Fruit fly (Drosophila melanogaster) Kc167 (cell line): ENCODE measurements around the gene CG32755.

Experiments
- Myc ChIP-seq: fragments of >200 bp; optimal IDR thresholded peaks from 2 replicates; lab custom pipeline; 2017; ENCODE audit warnings: missing external identifiers
- Sin3A ChIP-seq: fragments of >200 bp; optimal IDR thresholded peaks from 2 replicates; lab custom pipeline; 2018; ENCODE audit warnings: missing external identifiers
- h ChIP-seq: fragments of >200 bp; optimal IDR thresholded peaks from 3 replicates; lab custom pipeline; 2018; ENCODE audit warnings: missing external identifiers
- insv ChIP-seq: fragments of >200 bp; optimal IDR thresholded peaks from 3 replicates; lab custom pipeline; 2018; ENCODE audit warnings: missing external identifiers
- psq ChIP-seq: fragments of >200 bp; optimal IDR thresholded peaks from 2 replicates; lab custom pipeline; 2017; ENCODE audit warnings: missing external identifiers
- ttk ChIP-seq: sonication (Bioruptor generic); optimal IDR thresholded peaks from 2 replicates; lab custom pipeline; 2017; ENCODE audit warnings: missing external identifiers

Gene CG32755

dm6 chrX:5947870-5948498 lies 2.1 kb upstream of the CG32755 start, which contains the start of gene CG6041:
Gene CG6041, plus strand, starts transcription at chrX:5948160.
- TF ChIP-seq psq (lab: Kevin White, UChicago) (no peak), ttk (no peak), h (lab: Kevin White, UChicago) (no peak), Sin3A (lab: Kevin White, UChicago) (no peak), Myc (no peak), insv (lab: Kevin White, UChicago) (no peak)

dm6 chrX:5952265-5952664 lies 2.2 kb downstream of the CG32755 start, which contains the start of gene CG6048:
Gene CG6048, plus strand, starts transcription at chrX:5952565.
- TF ChIP-seq ttk (no peak), Sin3A (lab: Kevin White, UChicago) (no peak), insv (lab: Kevin White, UChicago) (no peak), psq (lab: Kevin White, UChicago) (no peak), Myc (no peak)

- no peak for TF ChIP-seq ttk
- no peak for TF ChIP-seq Sin3A (lab: Kevin White, UChicago)
- no peak for TF ChIP-seq Myc
- TF ChIP-seq psq (lab: Kevin White, UChicago): no peak
- no peak for TF ChIP-seq h (lab: Kevin White, UChicago)
- no peak for TF ChIP-seq insv (lab: Kevin White, UChicago)
Observed at dm6 chrX:5955207-5955679, 5.2 kb downstream of the CG32755 start, which contains the start of gene CG6067. Gene CG6067, plus strand, starts transcription at chrX:5955629.

dm6 chrX:5956646-5957441 lies 6.8 kb downstream of the CG32755 start:
- no peak for TF ChIP-seq ttk
- TF ChIP-seq insv (lab: Kevin White, UChicago): no peak
- TF ChIP-seq Myc: no peak
- TF ChIP-seq Sin3A (lab: Kevin White, UChicago): no peak
- no peak for TF ChIP-seq psq (lab: Kevin White, UChicago)
- no peak for TF ChIP-seq h (lab: Kevin White, UChicago)

dm6 chrX:5964169-5964686 lies 14.2 kb downstream of the CG32755 start:
- TF ChIP-seq h (lab: Kevin White, UChicago): no peak
- no peak for TF ChIP-seq psq (lab: Kevin White, UChicago)
- TF ChIP-seq Sin3A (lab: Kevin White, UChicago): no peak
- no peak for TF ChIP-seq Myc
- TF ChIP-seq insv (lab: Kevin White, UChicago): no peak
- TF ChIP-seq ttk: no peak

DNA sequence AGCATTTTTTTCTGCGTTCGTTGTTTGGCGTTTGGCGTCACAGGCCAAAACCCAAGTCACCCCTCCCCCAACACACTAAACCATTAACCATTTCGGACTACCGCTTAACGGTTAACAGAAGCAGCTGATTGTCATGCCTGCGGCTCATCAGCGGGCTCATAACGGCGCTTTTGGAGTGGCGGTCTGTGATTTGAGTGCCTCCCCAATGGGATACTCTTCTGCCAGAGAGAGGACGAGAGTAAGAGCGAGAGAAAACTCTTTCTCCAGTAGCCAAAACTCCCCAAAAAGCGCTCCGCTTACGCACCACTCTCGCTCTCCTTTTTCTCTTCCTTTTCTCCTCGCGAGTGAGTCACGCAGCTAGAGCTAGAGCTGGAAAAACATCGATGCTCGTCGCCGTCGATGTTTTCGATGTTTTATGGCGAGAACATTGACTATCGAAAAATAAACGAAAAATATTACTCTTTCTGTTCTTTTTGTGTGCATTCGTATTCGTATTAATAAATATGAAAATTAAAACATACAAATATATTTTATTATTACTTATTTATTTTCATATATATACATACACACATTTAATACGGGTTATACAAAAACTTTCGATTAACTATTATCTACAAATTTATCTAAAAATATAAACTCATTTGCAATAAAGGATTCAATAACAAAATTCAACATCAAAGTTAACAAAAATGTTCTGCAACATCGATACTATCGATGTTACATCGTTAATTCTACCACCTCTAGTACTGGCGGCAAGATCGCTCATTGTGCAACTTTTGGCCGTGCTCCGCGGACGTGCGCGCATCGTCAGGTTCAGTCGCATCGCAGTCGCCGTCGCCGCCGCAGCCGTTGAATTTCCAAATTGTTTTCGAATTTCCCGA lies 15.7 kb downstream of the CG32755 start, which contains the start of gene Grip:
TSS of gene Grip (plus strand) at position 763 of the 881 bp plus-strand sequence.
- no peak for TF ChIP-seq ttk
- TF ChIP-seq insv (lab: Kevin White, UChicago): no peak
- TF ChIP-seq psq (lab: Kevin White, UChicago): no peak
- no peak for TF ChIP-seq Sin3A (lab: Kevin White, UChicago)
- no peak for TF ChIP-seq Myc
- TF ChIP-seq h (lab: Kevin White, UChicago): no peak

- TF ChIP-seq Myc (no peak), psq (lab: Kevin White, UChicago) (no peak), insv (lab: Kevin White, UChicago) (no peak), Sin3A (lab: Kevin White, UChicago) (no peak), h (lab: Kevin White, UChicago) (no peak), ttk (no peak)
Observed at dm6 chrX:5968094-5968723, 18.2 kb downstream of the CG32755 start.

DNA sequence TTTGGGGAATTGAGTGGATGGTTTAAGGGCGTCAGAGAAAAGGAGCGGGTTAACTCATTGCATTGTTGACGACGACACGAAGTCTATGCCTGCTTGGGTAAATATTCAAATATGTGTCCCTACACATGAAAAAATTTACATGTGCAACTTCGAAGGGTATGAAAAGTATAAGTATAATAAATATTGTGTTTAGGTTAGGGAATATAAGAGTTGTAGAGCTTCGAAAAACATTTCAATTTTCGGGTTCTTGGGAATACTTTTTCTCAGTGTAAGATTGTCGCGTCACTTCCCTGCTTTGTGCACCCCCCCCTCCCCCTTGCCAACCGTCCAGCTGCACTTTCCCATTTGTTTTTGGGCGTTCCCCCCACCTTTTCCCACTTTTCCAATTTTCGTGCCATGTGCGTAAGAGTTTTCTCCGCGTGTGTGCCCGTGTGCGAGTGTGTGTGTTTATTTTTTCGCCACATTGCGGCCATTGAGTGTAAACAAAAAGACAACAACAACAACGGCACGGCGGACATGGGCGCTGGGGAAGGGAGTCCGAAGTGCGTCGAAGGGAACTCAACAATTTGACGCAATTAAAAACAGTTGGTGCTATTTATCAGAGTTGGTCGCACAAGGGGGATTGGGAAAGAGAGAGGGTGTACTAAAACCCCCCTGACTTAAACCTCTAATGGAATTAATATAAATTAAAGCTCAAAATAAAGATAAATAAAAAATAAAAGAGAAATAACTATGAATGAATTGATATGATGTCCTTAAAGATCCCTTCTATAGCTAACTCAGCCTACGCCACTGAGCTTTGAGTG lies 20.0 kb downstream of the CG32755 start:
- TF ChIP-seq Myc: no peak
- TF ChIP-seq ttk: no peak
- TF ChIP-seq insv (lab: Kevin White, UChicago): no peak
- no peak for TF ChIP-seq h (lab: Kevin White, UChicago)
- no peak for TF ChIP-seq psq (lab: Kevin White, UChicago)
- TF ChIP-seq Sin3A (lab: Kevin White, UChicago): no peak

DNA sequence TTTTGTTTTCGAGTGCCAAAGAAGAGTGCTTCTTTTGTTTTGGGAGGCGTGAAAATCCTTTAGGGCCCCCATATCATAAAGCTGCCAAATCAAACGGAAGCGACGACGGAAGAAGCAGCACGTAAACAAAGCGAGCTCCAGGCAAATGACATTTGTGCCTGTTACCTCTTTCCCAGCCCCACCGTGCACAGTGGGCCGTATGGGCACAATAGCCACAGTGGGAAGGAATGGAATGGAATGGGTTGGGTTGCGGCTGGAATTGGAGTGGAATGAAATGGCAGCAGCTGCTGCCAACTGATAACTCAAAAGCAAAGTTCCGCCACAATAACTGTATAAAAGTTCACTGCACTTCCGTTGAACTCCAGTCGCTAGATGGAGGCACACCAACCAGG lies 20.6 kb downstream of the CG32755 start:
- no peak for TF ChIP-seq Myc
- TF ChIP-seq psq (lab: Kevin White, UChicago): no peak
- no peak for TF ChIP-seq insv (lab: Kevin White, UChicago)
- TF ChIP-seq ttk: no peak
- no peak for TF ChIP-seq h (lab: Kevin White, UChicago)
- TF ChIP-seq Sin3A (lab: Kevin White, UChicago): no peak

- TF ChIP-seq insv (lab: Kevin White, UChicago) (no peak), h (lab: Kevin White, UChicago) (no peak), psq (lab: Kevin White, UChicago) (no peak)
Observed at dm6 chrX:5972030-5972429, 22.0 kb downstream of the CG32755 start.
